Fruit fly (Drosophila melanogaster) S2 (cell line): ENCODE results near the gene prtp.

Experiments used
- CG8478 ChIP-seq: fragments of >200 bp; optimal IDR thresholded peaks from 2 replicates; lab custom pipeline; 2018
- CTCF ChIP-seq, 2 experiments: fragments of >200 bp; optimal IDR thresholded peaks; 2 replicates each; lab custom pipeline; 2018

DNA sequence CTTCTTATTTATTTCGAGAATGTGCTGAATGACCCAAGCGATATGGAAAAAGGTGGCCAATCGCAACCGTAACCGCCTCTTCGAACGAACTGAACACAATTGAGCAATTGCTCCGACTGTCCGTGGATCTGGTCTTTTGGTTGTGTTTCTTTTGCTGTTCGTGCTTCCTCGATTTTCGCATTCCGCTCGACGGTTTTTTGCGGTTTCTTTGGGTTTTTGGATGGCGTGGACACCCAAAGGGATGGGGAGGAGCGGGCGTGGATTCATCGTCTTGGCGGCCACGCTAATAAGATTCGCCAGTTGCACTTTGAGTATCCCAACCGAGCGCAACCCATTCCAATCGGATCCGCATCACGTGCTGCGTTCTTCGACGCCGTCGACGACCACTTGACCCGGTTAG, 16.1 kb downstream of the prtp start, which contains the start of gene inaF-B:
- TF ChIP-seq CTCF (optimal IDR thresholded peaks at IDR 0.05; lab: Kevin White, UChicago) (no peak), CG8478 (no peak)
